Worm (Caenorhabditis elegans) whole organism, L4/young adult: Measurements from ENCODE around the gene F13D12.3.

Experiments used
- W03F9.2 ChIP-seq: fragments of 150-350 bp; optimal IDR thresholded peaks from 2 replicates; lab custom pipeline; 2014; ENCODE audit warnings: missing biosample characterization, missing genetic modification characterization
- him-1 ChIP-seq: sonication (generic microtip); optimal IDR thresholded peaks from 2 replicates; lab custom pipeline; 2016; ENCODE audit warnings: missing genotype, missing genetic modification reagents, missing genetic modification characterization, missing compliant biosample characterization

DNA sequence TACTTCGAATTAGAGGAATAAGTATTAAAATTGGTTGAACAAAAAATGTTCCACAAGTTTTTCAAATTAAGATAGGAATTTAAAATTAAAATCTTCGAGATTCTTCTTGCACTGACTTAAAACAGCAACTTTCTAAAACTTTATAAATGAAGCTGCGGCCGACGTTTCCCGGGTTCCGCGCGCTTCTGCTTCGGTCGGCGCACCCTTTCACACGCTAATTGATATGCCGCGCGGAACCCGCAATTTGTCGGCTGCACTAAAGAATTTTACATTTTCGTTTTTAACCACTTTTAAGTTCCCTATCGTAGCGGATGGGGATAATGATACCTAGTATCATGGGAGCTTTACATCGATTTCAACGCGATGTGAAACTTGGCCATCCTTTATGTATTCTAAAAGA, 5.5 kb upstream of the F13D12.3 start:
- TF ChIP-seq W03F9.2 (tag; lab: Kevin White, UChicago) (no peak), him-1 (tag; lab: Kevin White, UChicago) (no peak)
